Fruit fly (Drosophila melanogaster): Measurements from ENCODE around the gene CG5111.

dm6 chr3R:25549740-25550139, 43.7 kb downstream of the CG5111 start:
- TF ChIP-seq dac (GFP tag; optimal IDR thresholded peaks at IDR 0.05): no peak
- TF ChIP-seq CG31627 (GFP tag; optimal IDR thresholded peaks at IDR 0.05): no peak
- TF ChIP-seq CG11762 (GFP tag; optimal IDR thresholded peaks at IDR 0.05; ENCODE audit: insufficient read depth): no peak
- no peak for TF ChIP-seq CG10631 (GFP tag; optimal IDR thresholded peaks at IDR 0.05)
- no peak for TF ChIP-seq Smox (GFP tag; optimal IDR thresholded peaks at IDR 0.05)
- TF ChIP-seq CG16779 (tag; optimal IDR thresholded peaks at IDR 0.05): no peak
- TF ChIP-seq OdsH (GFP tag; optimal IDR thresholded peaks at IDR 0.05): no peak
- no peak for TF ChIP-seq spab (GFP tag; optimal IDR thresholded peaks at IDR 0.05)
- no peak for TF ChIP-seq CG6276 (GFP tag; optimal IDR thresholded peaks at IDR 0.05)
- no peak for TF ChIP-seq svp (GFP tag)
- no peak for TF ChIP-seq CG6854 (GFP tag; optimal IDR thresholded peaks at IDR 0.05)
- TF ChIP-seq CG11294 (GFP tag; IDR thresholded peaks at IDR 0.05): no peak
- TF ChIP-seq CG6163 (GFP tag; IDR thresholded peaks at IDR 0.05): no peak
- TF ChIP-seq Eip78C (GFP tag): no peak

All from whole organism, prepupa.